Worm (Caenorhabditis elegans): ENCODE measurements around the gene fbxl-5.

- no peak for TF ChIP-seq hmg-4 (GFP tag; optimal IDR thresholded peaks at IDR 0.05)
- TF ChIP-seq ama-1 (optimal IDR thresholded peaks at IDR 0.05), result no peak
- TF ChIP-seq ceh-36 (tag; optimal IDR thresholded peaks at IDR 0.05), result no peak
- no peak for TF ChIP-seq tra-4 (tag; optimal IDR thresholded peaks at IDR 0.05)
- TF ChIP-seq hmbx-1 (tag; optimal IDR thresholded peaks at IDR 0.05), result no peak
- TF ChIP-seq ceh-13 (GFP tag; optimal IDR thresholded peaks at IDR 0.05), result no peak
- TF ChIP-seq tbx-11 (GFP tag; IDR thresholded peaks at IDR 0.05), result no peak
- no peak for TF ChIP-seq aly-1 (tag; optimal IDR thresholded peaks at IDR 0.05)
- TF ChIP-seq flt-1 (GFP tag; IDR thresholded peaks at IDR 0.05), result no peak
- TF ChIP-seq F13C5.2 (tag; optimal IDR thresholded peaks at IDR 0.05), result no peak
- TF ChIP-seq B0310.2 (tag; optimal IDR thresholded peaks at IDR 0.05), result no peak
- TF ChIP-seq sea-1 (GFP tag; conservative IDR thresholded peaks at IDR 0.05), result no peak
These were observed 7.4 kb upstream of the fbxl-5 start, which contains the start of gene srr-10 for ce11 chrV:7735319-7735718.

Data from whole organism, early embryonic.